Worm (Caenorhabditis elegans): ENCODE measurements around the gene F22F4.5.

DNA sequence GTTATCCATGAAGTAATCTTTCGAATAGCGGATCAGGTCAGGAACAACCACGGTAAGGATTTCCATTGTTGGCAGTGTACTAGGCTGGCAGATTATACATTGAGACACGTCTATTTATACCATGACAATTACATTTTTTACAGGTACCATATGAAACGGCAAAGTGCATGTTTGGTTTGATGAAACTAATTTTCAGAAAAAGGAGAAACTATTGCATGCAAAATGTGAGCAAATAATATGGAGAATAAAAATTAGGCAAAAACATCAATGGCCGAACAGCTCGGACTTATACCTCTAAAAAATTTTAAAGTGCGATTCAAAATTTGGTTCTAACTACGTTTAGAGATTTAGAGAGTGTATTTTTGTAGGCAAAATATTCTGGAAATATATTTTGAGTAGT, at the start of gene F22F4.5:
- TF ChIP-seq cog-1 (tag; optimal IDR thresholded peaks at IDR 0.05): no peak
- TF ChIP-seq flt-1 (GFP tag; IDR thresholded peaks at IDR 0.05): no peak
- TF ChIP-seq ztf-29 (GFP tag; IDR thresholded peaks at IDR 0.05): no peak
- no peak for TF ChIP-seq klf-2 (GFP tag; conservative IDR thresholded peaks at IDR 0.05)
- no peak for TF ChIP-seq ref-1 (GFP tag; conservative IDR thresholded peaks at IDR 0.05)
